Fruit fly (Drosophila melanogaster): Measurements from ENCODE around the gene atilla.

DNA sequence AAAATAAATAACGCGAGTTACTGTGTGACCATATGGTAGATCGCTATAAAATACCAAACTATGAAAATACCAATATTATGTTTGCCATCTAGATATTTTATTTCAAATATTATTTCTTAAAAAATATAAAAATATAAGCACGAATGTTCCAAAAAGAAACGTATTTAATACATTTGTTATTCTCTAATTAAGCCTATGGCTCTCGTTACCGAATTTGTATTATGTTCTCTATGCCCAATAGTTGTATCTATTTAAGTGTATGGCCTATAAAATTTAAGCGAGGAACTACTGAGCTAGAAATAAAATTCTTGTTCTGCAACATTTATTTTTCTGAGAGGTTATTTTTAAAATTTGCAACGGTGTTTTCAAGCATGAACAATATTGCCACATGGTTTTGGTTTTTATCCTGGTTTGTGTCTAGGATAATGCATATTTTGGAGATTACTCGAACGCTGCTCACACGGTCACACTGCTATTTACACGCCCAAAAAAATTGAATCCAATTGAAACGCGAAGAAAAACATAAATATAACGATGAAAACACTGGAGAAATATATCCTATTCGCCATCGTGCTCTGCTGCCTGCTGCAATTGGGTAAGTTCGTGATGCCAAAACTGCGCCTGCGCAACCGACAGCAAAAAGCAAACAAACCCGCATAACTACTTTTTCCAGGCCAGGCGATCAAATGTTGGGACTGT is 5.0 kb downstream of the atilla start, which contains the start of the genes CG6583 and crok:
- TF ChIP-seq h (optimal IDR thresholded peaks at IDR 0.05) (no peak), Sin3A (optimal IDR thresholded peaks at IDR 0.05) (no peak), psq (optimal IDR thresholded peaks at IDR 0.05) (no peak), ttk (optimal IDR thresholded peaks at IDR 0.05) (no peak)

All from Kc167 (cell line).